Worm (Caenorhabditis elegans): ENCODE data around the gene mcp-1.

Gene mcp-1

DNA sequence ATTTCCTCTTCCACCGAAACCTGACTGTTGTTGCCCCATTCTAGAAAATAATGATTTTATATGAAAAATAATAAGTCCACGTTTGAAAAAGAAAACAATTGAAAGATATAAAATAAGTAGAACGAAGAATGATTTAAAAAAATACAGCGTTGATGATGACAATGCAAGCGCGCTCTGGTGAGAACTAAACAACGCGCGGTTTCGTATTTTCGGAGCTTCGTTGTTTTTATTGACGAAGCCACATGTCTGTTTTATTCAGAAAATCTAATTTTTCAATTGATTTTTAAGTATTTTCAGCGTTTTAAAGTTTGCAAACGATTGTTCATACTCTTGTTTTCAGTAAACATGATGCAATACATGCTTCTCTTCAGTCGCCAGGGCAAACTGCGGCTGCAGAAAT, 56.0 kb downstream of the mcp-1 start, which contains the start of the genes rpt-2 and aps-1 (continued):
- TF ChIP-seq K12H6.12 (tag; optimal IDR thresholded peaks at IDR 0.05), result no peak
- no peak for TF ChIP-seq ceh-27 (GFP tag; optimal IDR thresholded peaks at IDR 0.05)
- no peak for TF ChIP-seq repo-1 (tag; optimal IDR thresholded peaks at IDR 0.05)
- TF ChIP-seq ekl-4 (GFP tag; IDR thresholded peaks at IDR 0.05), result no peak
- TF ChIP-seq attf-5 (GFP tag; optimal IDR thresholded peaks at IDR 0.05), result peak; percentile 79
- TF ChIP-seq rpc-1 (optimal IDR thresholded peaks at IDR 0.05), result no peak
- TF ChIP-seq rpc-1 (tag; optimal IDR thresholded peaks at IDR 0.05), result no peak
- no peak for TF ChIP-seq atf-7 (tag; optimal IDR thresholded peaks at IDR 0.05)

All from whole organism, young adult.